Fruit fly (Drosophila melanogaster) ovary, adult (tissue): ENCODE results near the gene ClC-a.

Source experiments
- CG17801 ChIP-seq: fragments of 200-800 bp; optimal IDR thresholded peaks from 2 replicates; lab custom pipeline; 2019; ENCODE audit warnings: missing biosample characterization, mild to moderate bottlenecking, missing genetic modification characterization, moderate library complexity; ENCODE audit not compliant: partially characterized antibody

The ClC-a gene

dm6 chr3R:11820148-11820547 lies 7.1 kb upstream of the ClC-a start:
- no peak for TF ChIP-seq CG17801 (GFP tag; lab: Kevin White, UChicago)

dm6 chr3R:11819640-11819979 lies 6.6 kb upstream of the ClC-a start:
- no peak for TF ChIP-seq CG17801 (GFP tag; lab: Kevin White, UChicago)

- TF ChIP-seq CG17801 (GFP tag; lab: Kevin White, UChicago), result peak; percentile 3
Measured at dm6 chr3R:11818930-11819639, 6.1 kb upstream of the ClC-a start, which contains the start of the genes COX5A and glo. Gene COX5A (plus strand): TSS chr3R:11819359. Gene glo (minus strand): TSS chr3R:11819420.

dm6 chr3R:11812479-11812878 lies 528 bp downstream of the ClC-a start:
- TF ChIP-seq CG17801 (GFP tag; lab: Kevin White, UChicago), result no peak

dm6 chr3R:11810831-11811484 lies 2.0 kb downstream of the ClC-a start:
- TF ChIP-seq CG17801 (GFP tag; lab: Kevin White, UChicago), result no peak

- no peak for TF ChIP-seq CG17801 (GFP tag; lab: Kevin White, UChicago)
Measured at dm6 chr3R:11809620-11810019, 3.4 kb downstream of the ClC-a start.

- TF ChIP-seq CG17801 (GFP tag; lab: Kevin White, UChicago), result no peak
Measured at dm6 chr3R:11807641-11808040, 5.4 kb downstream of the ClC-a start.

- no peak for TF ChIP-seq CG17801 (GFP tag; lab: Kevin White, UChicago)
Measured at dm6 chr3R:11806753-11807152, 6.3 kb downstream of the ClC-a start.

dm6 chr3R:11805584-11805983 lies 7.4 kb downstream of the ClC-a start:
- TF ChIP-seq CG17801 (GFP tag; lab: Kevin White, UChicago), result no peak

dm6 chr3R:11796780-11797179 lies 16.2 kb downstream of the ClC-a start, which contains the start of gene Sbf:
Gene Sbf (minus strand): TSS chr3R:11796948.
- peak; percentile 32 for TF ChIP-seq CG17801 (GFP tag; lab: Kevin White, UChicago)

- no peak for TF ChIP-seq CG17801 (GFP tag; lab: Kevin White, UChicago)
Measured at dm6 chr3R:11786695-11787226, 26.2 kb downstream of the ClC-a start, which contains the start of the genes prd1 and HisCl1. Gene prd1 (minus strand): TSS chr3R:11787014. Gene HisCl1 (plus strand): TSS chr3R:11787176.

- peak; percentile 92 for TF ChIP-seq CG17801 (GFP tag; lab: Kevin White, UChicago)
Measured at dm6 chr3R:11780181-11780688, 32.8 kb downstream of the ClC-a start.

- TF ChIP-seq CG17801 (GFP tag; lab: Kevin White, UChicago), result no peak
Measured at dm6 chr3R:11779357-11780018, 33.5 kb downstream of the ClC-a start.

dm6 chr3R:11778879-11779278 lies 34.1 kb downstream of the ClC-a start:
- no peak for TF ChIP-seq CG17801 (GFP tag; lab: Kevin White, UChicago)
